Worm (Caenorhabditis elegans): ENCODE measurements around the gene dod-24.

- TF ChIP-seq M03D4.4 (tag; optimal IDR thresholded peaks at IDR 0.05) (no peak), lin-13 (tag; optimal IDR thresholded peaks at IDR 0.05) (no peak), mep-1 (tag; optimal IDR thresholded peaks at IDR 0.05) (no peak), nhr-28 (tag; optimal IDR thresholded peaks at IDR 0.05) (no peak)
Observed at ce11 chrIV:12903687-12904086, 37.5 kb downstream of the dod-24 start.

Data from whole organism, mixed stage, embryonic.